Fruit fly (Drosophila melanogaster) whole organism, embryonic: ENCODE results near the gene Mst77F.
A peak's percentile ranks its signal among the peaks of the same experiment; 100 is the strongest.

Experiments
- Awh ChIP-seq: fragments of 200-800 bp; sonication (Bioruptor generic); IDR thresholded peaks from 2 replicates; pipeline ENCODE4, ENCODE4 v1.3.6; 2022; ENCODE audit warnings: missing biosample characterization, missing genetic modification characterization
- CG10147 ChIP-seq: fragments of 200-800 bp; sonication (Bioruptor generic); optimal IDR thresholded peaks from 2 replicates; lab custom pipeline; 2019; ENCODE audit warnings: missing biosample characterization, mild to moderate bottlenecking, missing genetic modification characterization, moderate library complexity
- CG10321 ChIP-seq: fragments of 200-800 bp; sonication (Bioruptor generic); IDR thresholded peaks from 2 replicates; pipeline ENCODE4 v1.3.6; 2022; ENCODE audit warnings: missing biosample characterization, missing genetic modification characterization
- CG10565 ChIP-seq: fragments of 200-800 bp; sonication (Bioruptor generic); optimal IDR thresholded peaks from 3 replicates; lab custom pipeline; 2016; ENCODE audit warnings: missing biosample characterization, mild to moderate bottlenecking, missing genetic modification characterization
- CG10979 ChIP-seq: fragments of 200-800 bp; sonication (Bioruptor generic); optimal IDR thresholded peaks from 2 replicates; lab custom pipeline; 2018; ENCODE audit warnings: missing biosample characterization, mild to moderate bottlenecking, missing genetic modification characterization, moderate library complexity
- CG11456 ChIP-seq: fragments of 200-800 bp; sonication (Bioruptor generic); IDR thresholded peaks from 3 replicates; pipeline ENCODE4 v1.3.6; 2022; ENCODE audit warnings: missing biosample characterization, missing genetic modification characterization
- CG11695 ChIP-seq: fragments of 200-800 bp; sonication (Bioruptor generic); IDR thresholded peaks from 3 replicates; pipeline ENCODE4 v1.3.6; 2022; ENCODE audit warnings: missing biosample characterization, missing genetic modification characterization
- CG12769 ChIP-seq: fragments of 200-800 bp; sonication (Bioruptor generic); optimal IDR thresholded peaks from 2 replicates; lab custom pipeline; 2019; ENCODE audit warnings: missing biosample characterization, mild to moderate bottlenecking, missing genetic modification characterization, moderate library complexity
- CG13424 ChIP-seq: fragments of 200-800 bp; sonication (Bioruptor generic); optimal IDR thresholded peaks from 2 replicates; lab custom pipeline; 2019; ENCODE audit warnings: missing biosample characterization, mild to moderate bottlenecking, missing genetic modification characterization, moderate library complexity
- CG14050 ChIP-seq: fragments of 200-800 bp; sonication (Bioruptor generic); IDR thresholded peaks from 3 replicates; pipeline ENCODE4 v1.3.6; 2022; ENCODE audit warnings: missing biosample characterization, missing genetic modification characterization
- CG14860 ChIP-seq: fragments of 200-800 bp; sonication (Bioruptor generic); IDR thresholded peaks from 3 replicates; pipeline ENCODE4 v1.3.6; 2022; ENCODE audit warnings: missing biosample characterization, missing genetic modification characterization; ENCODE audit not compliant: partially characterized antibody
- CG14965 ChIP-seq: fragments of 200-800 bp; sonication (Bioruptor generic); optimal IDR thresholded peaks from 2 replicates; lab custom pipeline; 2016; ENCODE audit warnings: missing biosample characterization, missing genetic modification characterization, borderline replicate concordance
- CG16815 ChIP-seq: fragments of 200-800 bp; sonication (Bioruptor generic); optimal IDR thresholded peaks from 3 replicates; lab custom pipeline; 2017; ENCODE audit warnings: missing biosample characterization, mild to moderate bottlenecking, missing genetic modification characterization
- CG1832 ChIP-seq: fragments of 200-800 bp; sonication (Bioruptor generic); optimal IDR thresholded peaks from 2 replicates; lab custom pipeline; 2017; ENCODE audit warnings: missing biosample characterization, mild to moderate bottlenecking, missing genetic modification characterization, inconsistent platforms
- CG2202 ChIP-seq: fragments of 200-800 bp; sonication (Bioruptor generic); optimal IDR thresholded peaks from 2 replicates; lab custom pipeline; 2018; ENCODE audit warnings: missing biosample characterization, mild to moderate bottlenecking, missing genetic modification characterization
- CG2712 ChIP-seq: fragments of 200-800 bp; optimal IDR thresholded peaks from 3 replicates; lab custom pipeline; 2019; ENCODE audit warnings: missing biosample characterization, mild to moderate bottlenecking, missing genetic modification characterization, moderate library complexity
- CG30403 ChIP-seq: fragments of 200-800 bp; sonication (Bioruptor generic); optimal IDR thresholded peaks from 3 replicates; lab custom pipeline; 2016; ENCODE audit warnings: missing biosample characterization, missing genetic modification characterization
- CG31388 ChIP-seq: fragments of 200-800 bp; sonication (Bioruptor generic); optimal IDR thresholded peaks from 2 replicates; lab custom pipeline; 2016; ENCODE audit warnings: missing biosample characterization, missing genetic modification characterization
- CG3847 ChIP-seq: fragments of 200-800 bp; sonication (Bioruptor generic); IDR thresholded peaks from 2 replicates; pipeline ENCODE4 v1.3.6; 2022; ENCODE audit warnings: missing biosample characterization, missing genetic modification characterization
- CG4820 ChIP-seq: fragments of 200-800 bp; sonication (Bioruptor generic); optimal IDR thresholded peaks from 3 replicates; lab custom pipeline; 2016; ENCODE audit warnings: missing biosample characterization, missing genetic modification characterization
- CG7963 ChIP-seq: fragments of 200-800 bp; sonication (Bioruptor generic); IDR thresholded peaks from 3 replicates; pipeline ENCODE4 v1.3.6; 2022; ENCODE audit warnings: missing biosample characterization, missing genetic modification characterization; ENCODE audit not compliant: partially characterized antibody
- CG8359 ChIP-seq: fragments of 200-800 bp; sonication (Bioruptor generic); optimal IDR thresholded peaks from 2 replicates; lab custom pipeline; 2017; ENCODE audit warnings: missing biosample characterization, mild to moderate bottlenecking, missing genetic modification characterization, borderline replicate concordance
- Chrac-16 ChIP-seq: fragments of 200-800 bp; sonication (Bioruptor generic); optimal IDR thresholded peaks from 3 replicates; lab custom pipeline; 2016; ENCODE audit warnings: missing biosample characterization, missing genetic modification characterization
- CoRest ChIP-seq: fragments of 200-800 bp; sonication (Bioruptor generic); optimal IDR thresholded peaks from 3 replicates; lab custom pipeline; 2018; ENCODE audit warnings: missing biosample characterization, mild to moderate bottlenecking, missing genetic modification characterization, moderate library complexity
- E2f2 ChIP-seq: fragments of 200-800 bp; sonication (Bioruptor generic); IDR thresholded peaks from 2 replicates; pipeline ENCODE4 v1.3.6; 2022; ENCODE audit warnings: missing biosample characterization, missing genetic modification characterization
- Lhr ChIP-seq: fragments of 200-800 bp; sonication (Bioruptor generic); optimal IDR thresholded peaks from 3 replicates; lab custom pipeline; 2017; ENCODE audit warnings: mild to moderate bottlenecking, missing biosample characterization, missing genetic modification reagents, missing genetic modification characterization
- Mrtf ChIP-seq: fragments of 200-800 bp; sonication (Bioruptor generic); IDR thresholded peaks from 3 replicates; pipeline ENCODE4 v1.3.6; 2022; ENCODE audit warnings: missing biosample characterization, missing genetic modification characterization
- Oaz ChIP-seq: fragments of 200-800 bp; sonication (Bioruptor generic); IDR thresholded peaks from 2 replicates; pipeline ENCODE4 v1.3.6; 2022; ENCODE audit warnings: missing biosample characterization, missing genetic modification characterization
- Optix ChIP-seq: fragments of 200-800 bp; sonication (Bioruptor generic); IDR thresholded peaks from 3 replicates; pipeline ENCODE4 v1.3.6; 2022; ENCODE audit warnings: missing biosample characterization, missing genetic modification characterization
- Spps ChIP-seq: fragments of 200-800 bp; sonication (Bioruptor generic); optimal IDR thresholded peaks from 2 replicates; lab custom pipeline; 2018; ENCODE audit warnings: missing biosample characterization, mild to moderate bottlenecking, missing genetic modification characterization
- Ssrp ChIP-seq: fragments of 200-800 bp; sonication (Bioruptor generic); optimal IDR thresholded peaks from 2 replicates; lab custom pipeline; 2018; ENCODE audit warnings: missing biosample characterization, mild to moderate bottlenecking, missing genetic modification characterization, moderate library complexity
- Xrp1 ChIP-seq: fragments of 200-800 bp; sonication (Bioruptor generic); IDR thresholded peaks from 2 replicates; pipeline ENCODE4 v1.3.6; 2022; ENCODE audit warnings: missing biosample characterization, missing genetic modification characterization
- croc ChIP-seq: fragments of 200-800 bp; sonication (Bioruptor generic); conservative IDR thresholded peaks from 3 replicates; pipeline ENCODE4 v1.3.6; 2022; ENCODE audit warnings: missing biosample characterization, missing genetic modification characterization
- dmrt99B ChIP-seq: fragments of 200-800 bp; sonication (Bioruptor generic); optimal IDR thresholded peaks from 2 replicates; lab custom pipeline; 2018; ENCODE audit warnings: missing biosample characterization, mild to moderate bottlenecking, missing genetic modification characterization, moderate library complexity
- ewg ChIP-seq: fragments of 200-800 bp; sonication (Bioruptor generic); optimal IDR thresholded peaks from 3 replicates; lab custom pipeline; 2017; ENCODE audit warnings: mild to moderate bottlenecking, missing biosample characterization, missing genetic modification reagents, missing genetic modification characterization
- gcm ChIP-seq: fragments of 200-800 bp; sonication (Bioruptor generic); optimal IDR thresholded peaks from 2 replicates; lab custom pipeline; 2019; ENCODE audit warnings: missing biosample characterization, mild to moderate bottlenecking, missing genetic modification characterization, moderate library complexity
- hbn ChIP-seq: fragments of 200-800 bp; sonication (Bioruptor generic); IDR thresholded peaks from 2 replicates; pipeline ENCODE4 v1.3.6; 2022; ENCODE audit warnings: missing biosample characterization, missing genetic modification characterization; ENCODE audit not compliant: partially characterized antibody
- inv ChIP-seq: fragments of 200-800 bp; sonication (Bioruptor generic); IDR thresholded peaks from 2 replicates; pipeline ENCODE4 v1.3.6; 2022; ENCODE audit warnings: missing biosample characterization, missing genetic modification characterization; ENCODE audit not compliant: partially characterized antibody
- lab ChIP-seq: fragments of 200-800 bp; sonication (Bioruptor generic); optimal IDR thresholded peaks from 3 replicates; lab custom pipeline; 2017; ENCODE audit warnings: missing biosample characterization, missing genetic modification characterization, mild to moderate bottlenecking, moderate library complexity, missing genetic modification reagents
- lov ChIP-seq, 2 experiments: fragments of 200-800 bp in 1 of 2; fragments of >200 bp in 1 of 2; sonication (Bioruptor generic) in 1 of 2; IDR thresholded peaks in 1 of 2; optimal IDR thresholded peaks in 1 of 2; 2 replicates in 1 of 2; 3 replicates in 1 of 2; pipeline versions ENCODE4 v1.3.6 to Lab custom; 2017 to 2022; ENCODE audit warnings: missing biosample characterization in 1 of 2, missing genetic modification characterization in 1 of 2
- maf-S ChIP-seq: fragments of 200-800 bp; sonication (Bioruptor generic); optimal IDR thresholded peaks from 2 replicates; lab custom pipeline; 2016; ENCODE audit warnings: missing biosample characterization, missing genetic modification characterization
- pan ChIP-seq, 4 experiments: fragments of >200 bp in 3 of 4; fragments of 200-800 bp in 1 of 4; sonication (Bioruptor generic) in 1 of 4; optimal IDR thresholded peaks in 3 of 4; IDR thresholded peaks in 1 of 4; 2 replicates each; pipeline versions ENCODE4 v1.3.6 to Lab custom; 2017 to 2022; ENCODE audit warnings: missing biosample characterization in 2 of 4, missing genetic modification characterization in 2 of 4, mixed read lengths in 1 of 4
- pfk ChIP-seq: fragments of 200-800 bp; sonication (Bioruptor generic); optimal IDR thresholded peaks from 2 replicates; lab custom pipeline; 2018; ENCODE audit warnings: missing biosample characterization, mild to moderate bottlenecking, missing genetic modification characterization, moderate library complexity
- pnt ChIP-seq: fragments of 200-800 bp; sonication (Bioruptor generic); optimal IDR thresholded peaks from 3 replicates; lab custom pipeline; 2016; ENCODE audit warnings: missing biosample characterization, missing genetic modification characterization
- shn ChIP-seq: fragments of 200-800 bp; sonication (Bioruptor generic); optimal IDR thresholded peaks from 3 replicates; lab custom pipeline; 2016; ENCODE audit warnings: missing biosample characterization, missing genetic modification characterization
- trem ChIP-seq: fragments of 200-800 bp; optimal IDR thresholded peaks from 3 replicates; lab custom pipeline; 2019; ENCODE audit warnings: missing biosample characterization, mild to moderate bottlenecking, missing genetic modification characterization, moderate library complexity
- twi ChIP-seq: fragments of 200-800 bp; optimal IDR thresholded peaks from 2 replicates; lab custom pipeline; 2019; ENCODE audit warnings: missing biosample characterization, mild to moderate bottlenecking, missing genetic modification characterization, moderate library complexity
- zfh1 ChIP-seq: fragments of 200-800 bp; sonication (Bioruptor generic); IDR thresholded peaks from 3 replicates; pipeline ENCODE4 v1.3.6; 2022; ENCODE audit warnings: missing biosample characterization, missing genetic modification characterization

The Mst77F gene

dm6 chr3L:20798325-20798846 lies 19.4 kb downstream of the Mst77F start, which contains the start of the genes CG3698 and tzn (continued):
- TF ChIP-seq Ssrp (tag; lab: Kevin White, UChicago) (peak; percentile 87), E2f2 (GFP tag; lab: Robert Waterston, UW) (peak; percentile 74), pnt (GFP tag; lab: Kevin White, UChicago) (peak; percentile 35), croc (GFP tag; lab: Robert Waterston, UW) (peak; percentile 85), CG7963 (GFP tag; lab: Robert Waterston, UW) (no peak), Chrac-16 (GFP tag; lab: Kevin White, UChicago) (peak; percentile 77), inv (GFP tag; lab: Robert Waterston, UW) (no peak), trem (peak; percentile 90), CoRest (tag; lab: Kevin White, UChicago) (peak; percentile 89), CG30403 (GFP tag; lab: Kevin White, UChicago) (peak; percentile 85), CG1832 (GFP tag; lab: Kevin White, UChicago) (no peak), CG16815 (GFP tag; lab: Kevin White, UChicago) (peak; percentile 87), CG12769 (tag; lab: Kevin White, UChicago) (no peak), CG8359 (peak; percentile 90), Awh (GFP tag; lab: Robert Waterston, UW) (peak; percentile 92), CG14050 (GFP tag; lab: Robert Waterston, UW) (peak; percentile 91), hbn (GFP tag; lab: Robert Waterston, UW) (peak; percentile 14; the same call in 1 of the 2 replicates), CG14860 (GFP tag; lab: Robert Waterston, UW) (0 out of 3 replicates have a peak, but pooled peaks have one; percentile 29), ewg (peak; percentile 93), CG13424 (peak; percentile 78), CG10321 (GFP tag; lab: Robert Waterston, UW) (peak; percentile 80), CG11456 (peak; percentile 98), CG3847 (GFP tag; lab: Robert Waterston, UW) (peak; percentile 93), maf-S (peak; percentile 83), Spps (tag; lab: Kevin White, UChicago) (peak; percentile 79), pfk (GFP tag; lab: Kevin White, UChicago) (peak; percentile 82), lab (GFP tag; lab: Kevin White, UChicago) (peak; percentile 98), Optix (GFP tag; lab: Robert Waterston, UW) (peak; percentile 90), gcm (GFP tag; lab: Kevin White, UChicago) (peak; percentile 90), CG4820 (GFP tag; lab: Kevin White, UChicago) (peak; percentile 87), dmrt99B (tag; lab: Kevin White, UChicago) (no peak), CG11695 (peak; percentile 76), CG10147 (GFP tag; lab: Kevin White, UChicago) (peak; percentile 90), CG10979 (tag; lab: Kevin White, UChicago) (peak; percentile 87), Mrtf (GFP tag; lab: Robert Waterston, UW) (peak; percentile 90), Oaz (GFP tag; lab: Robert Waterston, UW) (peak; percentile 94), zfh1 (peak; percentile 96), CG31388 (GFP tag; lab: Kevin White, UChicago) (peak; percentile 77), twi (peak; percentile 84), pan (optimal IDR thresholded peaks at IDR 0.05; lab: Kevin White, UChicago) (no peak), pan (GFP tag; optimal IDR thresholded peaks at IDR 0.05 in 1 of 2, IDR thresholded peaks at IDR 0.05 in 1 of 2) (peak in 1 of 2 experiments; percentile 94), CG10565 (GFP tag; lab: Kevin White, UChicago) (peak; percentile 75), CG2202 (tag; lab: Kevin White, UChicago) (peak; percentile 89), CG2712 (peak; percentile 91), CG14965 (peak; percentile 40), Lhr (peak; percentile 99), shn (GFP tag; lab: Kevin White, UChicago) (peak; percentile 83), Xrp1 (peak; percentile 43; the same call in 1 of the 2 replicates), lov (optimal IDR thresholded peaks at IDR 0.05; lab: Kevin White, UChicago) (no peak), lov (GFP tag; IDR thresholded peaks at IDR 0.05; lab: Robert Waterston, UW) (peak; percentile 97)
